Fruit fly (Drosophila melanogaster): Measurements from ENCODE around the gene Cpr66D.

Gene Cpr66D

dm6 chr3L:8603880-8604692, 36.2 kb upstream of the Cpr66D start, which contains the start of the genes CG5989 and CG6282 (continued):
- TF ChIP-seq Hmr (GFP tag; optimal IDR thresholded peaks at IDR 0.05): peak; percentile 57
- TF ChIP-seq Neu2 (GFP tag; optimal IDR thresholded peaks at IDR 0.05; ENCODE audit: borderline replicate concordance): no peak
- TF ChIP-seq slou (GFP tag; optimal IDR thresholded peaks at IDR 0.05): no peak
- peak; percentile 62; the same call in 1 of the 2 replicates for TF ChIP-seq CG16779 (GFP tag; IDR thresholded peaks at IDR 0.05)
- peak; percentile 54 for TF ChIP-seq lilli (GFP tag; optimal IDR thresholded peaks at IDR 0.05)
- no peak for TF ChIP-seq Lim3 (GFP tag; IDR thresholded peaks at IDR 0.05)
- TF ChIP-seq CG7963 (GFP tag; IDR thresholded peaks at IDR 0.05; ENCODE audit: partially characterized antibody): no peak
- no peak for TF ChIP-seq CG7271 (tag; optimal IDR thresholded peaks at IDR 0.05)
- TF ChIP-seq CG2678 (tag; optimal IDR thresholded peaks at IDR 0.05): no peak
- no peak for TF ChIP-seq CG10431 (GFP tag; optimal IDR thresholded peaks at IDR 0.05)
- TF ChIP-seq ara (GFP tag; IDR thresholded peaks at IDR 0.05): no peak
- TF ChIP-seq CG12236 (GFP tag; optimal IDR thresholded peaks at IDR 0.05): no peak
- peak; percentile 53 for TF ChIP-seq Rfx (GFP tag; IDR thresholded peaks at IDR 0.05)
- peak; percentile 27 for TF ChIP-seq Nf-YC (tag; optimal IDR thresholded peaks at IDR 0.05)
- TF ChIP-seq ind (GFP tag; optimal IDR thresholded peaks at IDR 0.05): no peak
- no peak for TF ChIP-seq lbe (GFP tag; optimal IDR thresholded peaks at IDR 0.05)
- TF ChIP-seq ken (GFP tag; IDR thresholded peaks at IDR 0.05): peak; percentile 85
- no peak for TF ChIP-seq prd (optimal IDR thresholded peaks at IDR 0.05)
- 0 out of 3 replicates have a peak, but pooled peaks have one; percentile 35 for TF ChIP-seq prd (GFP tag; IDR thresholded peaks at IDR 0.05)
- TF ChIP-seq CG43689 (GFP tag; IDR thresholded peaks at IDR 0.05): 0 out of 2 replicates have a peak, but pooled peaks have one; percentile 18
- TF ChIP-seq Hr51 (GFP tag; optimal IDR thresholded peaks at IDR 0.05): peak; percentile 21 to 34
- peak; percentile 56 for TF ChIP-seq CG3407 (GFP tag; optimal IDR thresholded peaks at IDR 0.05)
- TF ChIP-seq Deaf1 (tag; optimal IDR thresholded peaks at IDR 0.05): peak; percentile 14
- peak; percentile 36 for TF ChIP-seq ewg (GFP tag; optimal IDR thresholded peaks at IDR 0.05)
- no peak for TF ChIP-seq C15 (GFP tag; IDR thresholded peaks at IDR 0.05)
- peak; percentile 49; the same call in 2 of the 3 replicates for TF ChIP-seq CG2889 (GFP tag; IDR thresholded peaks at IDR 0.05)
- TF ChIP-seq trh (GFP tag; optimal IDR thresholded peaks at IDR 0.05): no peak
- TF ChIP-seq schlank (tag; optimal IDR thresholded peaks at IDR 0.05): no peak
- no peak for TF ChIP-seq cg (GFP tag; optimal IDR thresholded peaks at IDR 0.05)
- no peak for TF ChIP-seq crol (GFP tag; IDR thresholded peaks at IDR 0.05)
- no peak for TF ChIP-seq CG9215 (GFP tag; IDR thresholded peaks at IDR 0.05)
- TF ChIP-seq Abd-B (GFP tag; optimal IDR thresholded peaks at IDR 0.05): no peak
- peak; percentile 51; the same call in 1 of the 3 replicates for TF ChIP-seq CG34422 (GFP tag; IDR thresholded peaks at IDR 0.05)
- TF ChIP-seq CG17361 (GFP tag; IDR thresholded peaks at IDR 0.05): peak; percentile 36; the same call in 2 of the 3 replicates
- TF ChIP-seq CG10321 (GFP tag; IDR thresholded peaks at IDR 0.05): no peak
- no peak for TF ChIP-seq corto (GFP tag; optimal IDR thresholded peaks at IDR 0.05)
- 0 out of 3 replicates have a peak, but pooled peaks have one; percentile 26 for TF ChIP-seq vnd (GFP tag; IDR thresholded peaks at IDR 0.05; ENCODE audit: partially characterized antibody)
- TF ChIP-seq pros (GFP tag; optimal IDR thresholded peaks at IDR 0.05): no peak
- TF ChIP-seq gsb (GFP tag; IDR thresholded peaks at IDR 0.05): no peak
- no peak for TF ChIP-seq Dad (GFP tag; optimal IDR thresholded peaks at IDR 0.05)
- TF ChIP-seq GATAe (GFP tag; conservative IDR thresholded peaks at IDR 0.05): no peak
- TF ChIP-seq CG4707 (GFP tag; optimal IDR thresholded peaks at IDR 0.05): peak; percentile 96
- TF ChIP-seq Meics (GFP tag; optimal IDR thresholded peaks at IDR 0.05): no peak
- TF ChIP-seq CG7987 (GFP tag; optimal IDR thresholded peaks at IDR 0.05): no peak
- no peak for TF ChIP-seq CG6175 (GFP tag; IDR thresholded peaks at IDR 0.05)
- peak; percentile 59 for TF ChIP-seq CoRest (tag; optimal IDR thresholded peaks at IDR 0.05)
- TF ChIP-seq tgo (GFP tag; IDR thresholded peaks at IDR 0.05): no peak
- 0 out of 2 replicates have a peak, but pooled peaks have one; percentile 12 for TF ChIP-seq Ptx1 (GFP tag; IDR thresholded peaks at IDR 0.05)
- no peak for TF ChIP-seq Sox100B (GFP tag; optimal IDR thresholded peaks at IDR 0.05)
